Fruit fly (Drosophila melanogaster): ENCODE data around the gene Keap1.
A peak's percentile ranks its signal among the peaks of the same experiment; 100 is the strongest.

The Keap1 gene

dm6 chr3R:17079859-17080255 is at the start of gene Keap1, which contains the start of gene kuk:
Gene Keap1 (minus strand): TSS chr3R:17079945.
Gene kuk (plus strand): TSS chr3R:17080244.
- peak; percentile 89 for TF ChIP-seq Med (GFP tag)
- peak; percentile 83 for TF ChIP-seq hbn (GFP tag; IDR thresholded peaks at IDR 0.05; ENCODE audit: partially characterized antibody)
- no peak for TF ChIP-seq jigr1 (GFP tag; IDR thresholded peaks at IDR 0.05)
- TF ChIP-seq gro (GFP tag; optimal IDR thresholded peaks at IDR 0.05), result peak; percentile 60
- TF ChIP-seq Fer3 (tag; optimal IDR thresholded peaks at IDR 0.05), result peak; percentile 34
- TF ChIP-seq chinmo (GFP tag; IDR thresholded peaks at IDR 0.05; ENCODE audit: partially characterized antibody), result no peak
- peak; percentile 24 for TF ChIP-seq CG9876 (GFP tag; optimal IDR thresholded peaks at IDR 0.05)
- no peak for TF ChIP-seq cad (GFP tag; optimal IDR thresholded peaks at IDR 0.05)
- TF ChIP-seq sr (GFP tag; IDR thresholded peaks at IDR 0.05), result no peak
- TF ChIP-seq CG6272 (GFP tag; IDR thresholded peaks at IDR 0.05), result peak; percentile 46; the same call in 1 of the 2 replicates
- TF ChIP-seq Awh (GFP tag; IDR thresholded peaks at IDR 0.05), result no peak
- TF ChIP-seq odd (GFP tag; optimal IDR thresholded peaks at IDR 0.05), result no peak
- TF ChIP-seq Dfd (GFP tag; optimal IDR thresholded peaks at IDR 0.05), result no peak
- no peak for TF ChIP-seq exex (tag; optimal IDR thresholded peaks at IDR 0.05)
- peak; percentile 57; the same call in 1 of the 2 replicates for TF ChIP-seq CG14441 (GFP tag; IDR thresholded peaks at IDR 0.05)
- peak; percentile 89 for TF ChIP-seq Max (GFP tag; optimal IDR thresholded peaks at IDR 0.05)
- peak; percentile 56 for TF ChIP-seq CG3065 (GFP tag; optimal IDR thresholded peaks at IDR 0.05)
- TF ChIP-seq CG12236 (GFP tag; optimal IDR thresholded peaks at IDR 0.05), result no peak
- peak; percentile 51 for TF ChIP-seq CTCF (GFP tag; optimal IDR thresholded peaks at IDR 0.05)
- peak; percentile 66 for TF ChIP-seq CG13123 (GFP tag; optimal IDR thresholded peaks at IDR 0.05)
- TF ChIP-seq CG12071 (GFP tag; optimal IDR thresholded peaks at IDR 0.05), result peak; percentile 28
- peak; percentile 50 for TF ChIP-seq D19B (GFP tag; optimal IDR thresholded peaks at IDR 0.05)
- peak; percentile 71 for TF ChIP-seq maf-S (GFP tag; optimal IDR thresholded peaks at IDR 0.05)
- TF ChIP-seq CG1792 (GFP tag; optimal IDR thresholded peaks at IDR 0.05), result no peak
- TF ChIP-seq CG8290 (GFP tag; optimal IDR thresholded peaks at IDR 0.05), result no peak
- TF ChIP-seq CG8290 (tag; optimal IDR thresholded peaks at IDR 0.05), result peak in 1 of 2 experiments; percentile 57
- TF ChIP-seq Dad (GFP tag; optimal IDR thresholded peaks at IDR 0.05), result peak; percentile 43
- TF ChIP-seq Dll (GFP tag; IDR thresholded peaks at IDR 0.05; ENCODE audit: partially characterized antibody), result peak; percentile 91
- TF ChIP-seq CG3838 (GFP tag; optimal IDR thresholded peaks at IDR 0.05), result peak; percentile 67
- TF ChIP-seq CG31224 (GFP tag; IDR thresholded peaks at IDR 0.05), result 0 out of 2 replicates have a peak, but pooled peaks have one; percentile 32
- TF ChIP-seq Bdp1 (GFP tag; optimal IDR thresholded peaks at IDR 0.05), result peak; percentile 60
- TF ChIP-seq wek (GFP tag; optimal IDR thresholded peaks at IDR 0.05), result no peak
- TF ChIP-seq pzg (GFP tag; optimal IDR thresholded peaks at IDR 0.05), result peak; percentile 82
- peak; percentile 24 for TF ChIP-seq ATbp (GFP tag; optimal IDR thresholded peaks at IDR 0.05)
- TF ChIP-seq Oli (tag; optimal IDR thresholded peaks at IDR 0.05), result peak; percentile 3
- TF ChIP-seq fd96Cb (tag; optimal IDR thresholded peaks at IDR 0.05), result no peak
- TF ChIP-seq CG10959 (GFP tag; IDR thresholded peaks at IDR 0.05), result no peak
- TF ChIP-seq CG18476 (GFP tag; optimal IDR thresholded peaks at IDR 0.05), result peak; percentile 68
- TF ChIP-seq Hmr (GFP tag; optimal IDR thresholded peaks at IDR 0.05), result peak; percentile 79
- TF ChIP-seq corto (GFP tag; optimal IDR thresholded peaks at IDR 0.05), result no peak
- peak; percentile 33 for TF ChIP-seq sug (tag; optimal IDR thresholded peaks at IDR 0.05)
- peak; percentile 43 for TF ChIP-seq MTF-1 (GFP tag; optimal IDR thresholded peaks at IDR 0.05; ENCODE audit: borderline replicate concordance)
- TF ChIP-seq yki (optimal IDR thresholded peaks at IDR 0.05), result no peak
- peak; percentile 6 for TF ChIP-seq CG17912 (GFP tag; optimal IDR thresholded peaks at IDR 0.05)
- peak; percentile 21 for TF ChIP-seq CG5245 (GFP tag; optimal IDR thresholded peaks at IDR 0.05)
- TF ChIP-seq Gsc (GFP tag; IDR thresholded peaks at IDR 0.05), result no peak
- TF ChIP-seq Hey (tag; optimal IDR thresholded peaks at IDR 0.05), result no peak
- TF ChIP-seq lmd (GFP tag; IDR thresholded peaks at IDR 0.05), result peak; percentile 46; the same call in 1 of the 2 replicates
- TF ChIP-seq CG9215 (GFP tag; IDR thresholded peaks at IDR 0.05), result peak; percentile 43
- peak; percentile 23 for TF ChIP-seq CG16863 (GFP tag; optimal IDR thresholded peaks at IDR 0.05)
- no peak for TF ChIP-seq Hand (GFP tag; optimal IDR thresholded peaks at IDR 0.05)
- peak; percentile 56 for TF ChIP-seq zfh2 (GFP tag; optimal IDR thresholded peaks at IDR 0.05)
- no peak for TF ChIP-seq CG15011 (GFP tag; optimal IDR thresholded peaks at IDR 0.05)

Measured in whole organism, embryonic.